Worm (Caenorhabditis elegans) whole organism, mixed stage, embryonic: Measurements from ENCODE around the gene K11H3.8.

Experiments
- M03D4.4 ChIP-seq: sonication (generic microtip); optimal IDR thresholded peaks from 2 replicates; lab custom pipeline; 2017; ENCODE audit warnings: mild to moderate bottlenecking, missing genetic modification characterization, missing compliant biosample characterization
- bed-3 ChIP-seq: fragments of 200-800 bp; sonication (Bioruptor generic); optimal IDR thresholded peaks from 3 replicates; lab custom pipeline; 2018; ENCODE audit warnings: mild to moderate bottlenecking, missing genetic modification characterization, moderate library complexity, missing compliant biosample characterization
- ceh-39 ChIP-seq: fragments of 150-350 bp; optimal IDR thresholded peaks from 2 replicates; lab custom pipeline; 2014; ENCODE audit warnings: missing biosample characterization, missing genetic modification characterization
- ceh-43 ChIP-seq: fragments of 200-800 bp; sonication (Bioruptor generic); optimal IDR thresholded peaks from 2 replicates; lab custom pipeline; 2018; ENCODE audit warnings: mild to moderate bottlenecking, missing genetic modification characterization, moderate library complexity, missing compliant biosample characterization
- ceh-83 ChIP-seq: fragments of 200-800 bp; sonication (Bioruptor generic); optimal IDR thresholded peaks from 2 replicates; lab custom pipeline; 2018; ENCODE audit warnings: mild to moderate bottlenecking, missing genetic modification characterization, missing compliant biosample characterization
- cnd-1 ChIP-seq: fragments of 200-800 bp; sonication (Bioruptor generic); optimal IDR thresholded peaks from 2 replicates; lab custom pipeline; 2018; ENCODE audit warnings: mild to moderate bottlenecking, missing genetic modification characterization, missing compliant biosample characterization
- drap-1 ChIP-seq: fragments of 200-800 bp; sonication (Bioruptor generic); optimal IDR thresholded peaks from 3 replicates; lab custom pipeline; 2018; ENCODE audit warnings: mild to moderate bottlenecking, missing genetic modification characterization, missing compliant biosample characterization
- elt-1 ChIP-seq: sonication (generic microtip); optimal IDR thresholded peaks from 2 replicates; lab custom pipeline; 2017; ENCODE audit warnings: missing genetic modification characterization, mild to moderate bottlenecking, missing compliant biosample characterization, antibody characterized with exemption, moderate library complexity, borderline replicate concordance; ENCODE audit not compliant: insufficient read depth
- elt-3 ChIP-seq: fragments of 150-350 bp; optimal IDR thresholded peaks from 2 replicates; lab custom pipeline; 2014; ENCODE audit warnings: missing biosample characterization, missing genetic modification characterization
- flh-1 ChIP-seq: fragments of 200-800 bp; sonication (Bioruptor generic); optimal IDR thresholded peaks from 2 replicates; lab custom pipeline; 2018; ENCODE audit warnings: mild to moderate bottlenecking, missing genetic modification characterization, moderate library complexity, missing compliant biosample characterization
- ham-2 ChIP-seq: fragments of 200-800 bp; sonication (Bioruptor generic); optimal IDR thresholded peaks from 2 replicates; lab custom pipeline; 2018; ENCODE audit warnings: mild to moderate bottlenecking, missing genetic modification characterization, missing compliant biosample characterization
- hlh-1 ChIP-seq: fragments of 150-350 bp; optimal IDR thresholded peaks from 2 replicates; lab custom pipeline; 2014; ENCODE audit warnings: missing biosample characterization, missing genetic modification reagents, missing genetic modification characterization
- lin-13 ChIP-seq: fragments of 150-350 bp; optimal IDR thresholded peaks from 2 replicates; lab custom pipeline; 2014; ENCODE audit warnings: missing biosample characterization, missing genetic modification characterization
- lin-32 ChIP-seq: fragments of 200-800 bp; sonication (Bioruptor generic); optimal IDR thresholded peaks from 2 replicates; lab custom pipeline; 2018; ENCODE audit warnings: mild to moderate bottlenecking, missing genetic modification characterization, missing compliant biosample characterization
- lsy-2 ChIP-seq: fragments of 150-350 bp; optimal IDR thresholded peaks from 2 replicates; lab custom pipeline; 2014; ENCODE audit warnings: missing biosample characterization, missing genetic modification characterization
- mab-5 ChIP-seq: fragments of 150-350 bp; optimal IDR thresholded peaks from 2 replicates; lab custom pipeline; 2014; ENCODE audit warnings: missing biosample characterization, missing genetic modification characterization
- mep-1 ChIP-seq: fragments of 150-350 bp; optimal IDR thresholded peaks from 2 replicates; lab custom pipeline; 2017; ENCODE audit warnings: missing biosample characterization, missing genetic modification reagents, missing genetic modification characterization, inconsistent platforms
- mls-2 ChIP-seq: sonication (generic microtip); optimal IDR thresholded peaks from 2 replicates; lab custom pipeline; 2016; ENCODE audit warnings: mild to moderate bottlenecking, missing genetic modification characterization, moderate library complexity, missing compliant biosample characterization
- nhr-12 ChIP-seq: fragments of 150-350 bp; optimal IDR thresholded peaks from 2 replicates; lab custom pipeline; 2014; ENCODE audit warnings: missing biosample characterization, missing genetic modification characterization
- nhr-2 ChIP-seq: fragments of 150-350 bp; optimal IDR thresholded peaks from 2 replicates; lab custom pipeline; 2014; ENCODE audit warnings: missing biosample characterization, missing genetic modification characterization
- nhr-237 ChIP-seq: fragments of 150-350 bp; optimal IDR thresholded peaks from 2 replicates; lab custom pipeline; 2014; ENCODE audit warnings: missing biosample characterization, missing genetic modification characterization
- nhr-28 ChIP-seq: fragments of 150-350 bp; optimal IDR thresholded peaks from 2 replicates; lab custom pipeline; 2014; ENCODE audit warnings: missing biosample characterization, missing genetic modification characterization
- nhr-76 ChIP-seq: sonication (generic microtip); optimal IDR thresholded peaks from 2 replicates; lab custom pipeline; 2017; ENCODE audit warnings: missing biosample characterization, missing genetic modification characterization
- pha-4 ChIP-seq: fragments of 150-350 bp; optimal IDR thresholded peaks from 2 replicates; lab custom pipeline; 2018; ENCODE audit warnings: missing biosample characterization, missing genetic modification reagents, missing genetic modification characterization
- sem-2 ChIP-seq: fragments of 200-800 bp; sonication (Bioruptor generic); optimal IDR thresholded peaks from 2 replicates; lab custom pipeline; 2018; ENCODE audit warnings: mild to moderate bottlenecking, missing genetic modification characterization, missing compliant biosample characterization
- snpc-4 ChIP-seq: fragments of 150-350 bp; optimal IDR thresholded peaks from 2 replicates; lab custom pipeline; 2014; ENCODE audit warnings: missing biosample characterization, missing genetic modification characterization
- sptf-1 ChIP-seq: sonication (generic microtip); optimal IDR thresholded peaks from 2 replicates; lab custom pipeline; 2017; ENCODE audit warnings: mild to moderate bottlenecking, missing genetic modification characterization, moderate library complexity, missing compliant biosample characterization
- tbx-8 ChIP-seq: fragments of 200-800 bp; sonication (Bioruptor generic); optimal IDR thresholded peaks from 2 replicates; lab custom pipeline; 2018; ENCODE audit warnings: mild to moderate bottlenecking, missing genetic modification characterization, moderate library complexity, missing compliant biosample characterization
- unc-39 ChIP-seq: fragments of 150-350 bp; optimal IDR thresholded peaks from 2 replicates; lab custom pipeline; 2014; ENCODE audit warnings: missing biosample characterization, missing genetic modification characterization
- unc-62 ChIP-seq: fragments of 150-350 bp; optimal IDR thresholded peaks from 2 replicates; lab custom pipeline; 2014; ENCODE audit warnings: missing biosample characterization, missing genetic modification reagents, missing genetic modification characterization
- zip-8 ChIP-seq: fragments of 150-350 bp; optimal IDR thresholded peaks from 2 replicates; lab custom pipeline; 2014; ENCODE audit warnings: missing biosample characterization, missing genetic modification characterization
- ztf-11 ChIP-seq: fragments of 150-350 bp; optimal IDR thresholded peaks from 2 replicates; lab custom pipeline; 2014; ENCODE audit warnings: missing biosample characterization, missing genetic modification characterization

K11H3.8 gene

ce11 chrIII:9834888-9835287 is at the start of gene K11H3.8:
K11H3.8 (plus strand) TSS chrIII:9835188.
- no peak for TF ChIP-seq drap-1
- TF ChIP-seq nhr-12 (tag; lab: Kevin White, UChicago), result no peak
- no peak for TF ChIP-seq unc-62 (GFP tag; lab: Kevin White, UChicago)
- no peak for TF ChIP-seq lin-32 (GFP tag; lab: Kevin White, UChicago)
- TF ChIP-seq elt-1 (tag; lab: Kevin White, UChicago), result no peak
- no peak for TF ChIP-seq tbx-8 (GFP tag; lab: Kevin White, UChicago)
- TF ChIP-seq nhr-28, result no peak
- no peak for TF ChIP-seq lsy-2
- TF ChIP-seq ztf-11 (tag; lab: Kevin White, UChicago), result no peak
- no peak for TF ChIP-seq hlh-1 (tag; lab: Kevin White, UChicago)
- no peak for TF ChIP-seq ceh-39
- TF ChIP-seq elt-3 (tag; lab: Kevin White, UChicago), result no peak
- no peak for TF ChIP-seq M03D4.4
- TF ChIP-seq mls-2 (tag; lab: Kevin White, UChicago), result no peak
- no peak for TF ChIP-seq sptf-1 (tag; lab: Kevin White, UChicago)
- no peak for TF ChIP-seq nhr-237 (tag; lab: Kevin White, UChicago)

DNA sequence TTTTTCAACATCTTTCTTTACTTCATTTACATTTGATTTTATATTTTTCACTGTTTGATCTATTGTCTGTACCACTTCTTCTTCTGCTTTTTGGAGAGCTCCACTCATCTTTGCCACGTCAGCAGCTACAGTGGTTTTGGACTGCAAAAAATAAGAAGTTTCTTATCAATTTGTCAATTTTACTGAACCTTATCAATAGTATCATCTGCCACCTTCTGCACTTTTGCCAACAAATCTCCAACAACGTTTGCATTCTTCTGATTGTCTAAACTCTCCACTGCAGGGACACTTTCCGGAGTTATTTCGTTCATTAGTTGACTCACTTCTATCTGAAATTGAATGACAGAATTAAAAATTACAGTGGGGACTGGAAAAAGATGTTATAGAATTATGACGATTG is 48.2 kb upstream of the K11H3.8 start:
- TF ChIP-seq pha-4, result no peak
- no peak for TF ChIP-seq sem-2
- no peak for TF ChIP-seq M03D4.4
- no peak for TF ChIP-seq ceh-83 (GFP tag; lab: Kevin White, UChicago)
- no peak for TF ChIP-seq flh-1
- TF ChIP-seq bed-3 (GFP tag; lab: Kevin White, UChicago), result no peak
- TF ChIP-seq mep-1 (tag; lab: Kevin White, UChicago), result no peak
- no peak for TF ChIP-seq sptf-1 (tag; lab: Kevin White, UChicago)
- TF ChIP-seq ceh-43 (GFP tag; lab: Kevin White, UChicago), result no peak
- no peak for TF ChIP-seq nhr-76
- TF ChIP-seq cnd-1 (tag; lab: Kevin White, UChicago), result no peak
- no peak for TF ChIP-seq mab-5
- no peak for TF ChIP-seq ztf-11 (tag; lab: Kevin White, UChicago)
- no peak for TF ChIP-seq nhr-2 (tag; lab: Kevin White, UChicago)
- TF ChIP-seq snpc-4, result no peak
- TF ChIP-seq unc-62 (GFP tag; lab: Kevin White, UChicago), result no peak
- TF ChIP-seq tbx-8 (GFP tag; lab: Kevin White, UChicago), result no peak
- TF ChIP-seq lin-13, result no peak
- no peak for TF ChIP-seq nhr-28
- TF ChIP-seq nhr-12 (tag; lab: Kevin White, UChicago), result no peak

- TF ChIP-seq ham-2 (no peak), mls-2 (tag; lab: Kevin White, UChicago) (no peak), ceh-43 (GFP tag; lab: Kevin White, UChicago) (no peak), nhr-237 (tag; lab: Kevin White, UChicago) (no peak), hlh-1 (tag; lab: Kevin White, UChicago) (no peak), zip-8 (tag; lab: Kevin White, UChicago) (no peak), ceh-83 (GFP tag; lab: Kevin White, UChicago) (no peak), elt-3 (tag; lab: Kevin White, UChicago) (no peak), nhr-2 (tag; lab: Kevin White, UChicago) (no peak), flh-1 (no peak), unc-39 (tag; lab: Kevin White, UChicago) (no peak)
Measured at ce11 chrIII:9789083-9789482, 45.9 kb upstream of the K11H3.8 start.

- no peak for TF ChIP-seq lin-13
- TF ChIP-seq sem-2, result no peak
- no peak for TF ChIP-seq nhr-2 (tag; lab: Kevin White, UChicago)
- no peak for TF ChIP-seq ham-2
- no peak for TF ChIP-seq zip-8 (tag; lab: Kevin White, UChicago)
- TF ChIP-seq unc-39 (tag; lab: Kevin White, UChicago), result no peak
- TF ChIP-seq sptf-1 (tag; lab: Kevin White, UChicago), result no peak
- no peak for TF ChIP-seq tbx-8 (GFP tag; lab: Kevin White, UChicago)
- no peak for TF ChIP-seq M03D4.4
- no peak for TF ChIP-seq nhr-76
- TF ChIP-seq mab-5, result no peak
Measured at ce11 chrIII:9789607-9790073, 45.3 kb upstream of the K11H3.8 start, which contains the start of gene R10E11.5. R10E11.5 (minus strand) TSS chrIII:9789657.
